Worm (Caenorhabditis elegans) whole organism, L4 larva: ENCODE measurements around the gene sca-1.

ENCODE experiments used
- D1046.2 ChIP-seq: fragments of 200-800 bp; sonication (Bioruptor generic); IDR thresholded peaks from 2 replicates; pipeline ENCODE4 v1.3.6; 2022; ENCODE audit warnings: missing genetic modification characterization, missing compliant biosample characterization
- F26F4.8 ChIP-seq: fragments of 200-800 bp; sonication (Bioruptor generic); conservative IDR thresholded peaks from 2 replicates; pipeline ENCODE4 v1.3.6; 2022; ENCODE audit warnings: missing genetic modification characterization, missing compliant biosample characterization
- F49E8.2 ChIP-seq: sonication (generic microtip); optimal IDR thresholded peaks from 2 replicates; lab custom pipeline; 2016; ENCODE audit warnings: missing compliant biosample characterization, mild to moderate bottlenecking, missing genetic modification characterization, borderline replicate concordance
- T26A8.4 ChIP-seq: fragments of 200-800 bp; sonication (Bioruptor generic); IDR thresholded peaks from 2 replicates; pipeline ENCODE4 v1.3.6; 2022; ENCODE audit warnings: missing genetic modification characterization, missing compliant biosample characterization
- Y5F2A.4 ChIP-seq: fragments of 200-800 bp; sonication (Bioruptor generic); optimal IDR thresholded peaks from 2 replicates; lab custom pipeline; 2018; ENCODE audit warnings: mild to moderate bottlenecking, missing genetic modification characterization, missing compliant biosample characterization
- Y75B8A.6 ChIP-seq: fragments of 200-800 bp; sonication (Bioruptor generic); IDR thresholded peaks from 2 replicates; pipeline ENCODE4 v1.3.6; 2022; ENCODE audit warnings: missing genetic modification reagents, missing genetic modification characterization, missing compliant biosample characterization
- ZK546.5 ChIP-seq, 2 experiments: sonication (generic microtip); optimal IDR thresholded peaks; 2 replicates each; lab custom pipeline; 2017; ENCODE audit warnings: missing biosample characterization in 2 of 2, missing genetic modification characterization in 2 of 2
- aha-1 ChIP-seq: fragments of 150-350 bp; peaks from one replicate; lab custom pipeline; 2014; ENCODE audit warnings: missing biosample characterization, missing genetic modification characterization
- arid-1 ChIP-seq: fragments of 200-800 bp; sonication (Bioruptor generic); conservative IDR thresholded peaks from 2 replicates; pipeline ENCODE4 v1.3.6; 2022; ENCODE audit warnings: missing genetic modification reagents, missing genetic modification characterization, missing compliant biosample characterization
- ctbp-1 ChIP-seq: fragments of 200-800 bp; sonication (Bioruptor generic); IDR thresholded peaks from 2 replicates; pipeline ENCODE4 v1.3.6; 2022; ENCODE audit warnings: missing genetic modification reagents, missing genetic modification characterization, missing compliant biosample characterization
- daf-19 ChIP-seq: fragments of 200-800 bp; sonication (Bioruptor generic); conservative IDR thresholded peaks from 2 replicates; pipeline ENCODE4 v1.3.6; 2022; ENCODE audit warnings: missing genetic modification characterization, missing compliant biosample characterization
- dmd-8 ChIP-seq: fragments of 200-800 bp; sonication (Bioruptor generic); IDR thresholded peaks from 2 replicates; pipeline ENCODE4 v1.3.6; 2022; ENCODE audit warnings: missing genetic modification characterization, missing compliant biosample characterization
- dpl-1 ChIP-seq: fragments of 150-350 bp; optimal IDR thresholded peaks from 2 replicates; lab custom pipeline; 2014; ENCODE audit warnings: missing biosample characterization, missing genetic modification reagents, missing genetic modification characterization
- duxl-1 ChIP-seq: sonication (generic microtip); optimal IDR thresholded peaks from 2 replicates; lab custom pipeline; 2016; ENCODE audit warnings: mild to moderate bottlenecking, missing genetic modification characterization, moderate library complexity, missing compliant biosample characterization; ENCODE audit not compliant: poor library complexity
- egl-27 ChIP-seq: sonication (generic microtip); optimal IDR thresholded peaks from 3 replicates; lab custom pipeline; 2017; ENCODE audit warnings: missing biosample characterization, missing genetic modification reagents, missing genetic modification characterization
- egl-43 ChIP-seq: fragments of 200-800 bp; sonication (Bioruptor generic); IDR thresholded peaks from 2 replicates; pipeline ENCODE4 v1.3.6; 2022; ENCODE audit warnings: missing genetic modification reagents, missing genetic modification characterization, missing compliant biosample characterization
- fos-1 ChIP-seq: fragments of 150-350 bp; optimal IDR thresholded peaks from 2 replicates; lab custom pipeline; 2014; ENCODE audit warnings: missing biosample characterization, missing genetic modification characterization
- hif-1 ChIP-seq, 2 experiments: sonication (generic microtip); optimal IDR thresholded peaks; 2 replicates each; lab custom pipeline; 2016 to 2017; ENCODE audit warnings: missing compliant biosample characterization in 2 of 2, missing genetic modification characterization in 2 of 2, missing genetic modification reagents in 2 of 2, missing genotype in 2 of 2, mild to moderate bottlenecking in 1 of 2
- hlh-11 ChIP-seq: fragments of 200-800 bp; sonication (Bioruptor generic); optimal IDR thresholded peaks from 2 replicates; lab custom pipeline; 2018; ENCODE audit warnings: mild to moderate bottlenecking, missing genetic modification characterization, missing compliant biosample characterization
- hmg-1.1 ChIP-seq: fragments of 200-800 bp; sonication (Bioruptor generic); IDR thresholded peaks from 2 replicates; pipeline ENCODE4 v1.3.6; 2022; ENCODE audit warnings: missing genetic modification reagents, missing genetic modification characterization, missing compliant biosample characterization
- lim-7 ChIP-seq: fragments of 200-800 bp; sonication (Bioruptor generic); IDR thresholded peaks from 2 replicates; pipeline ENCODE4 v1.3.6; 2022; ENCODE audit warnings: missing genetic modification characterization, missing compliant biosample characterization
- lin-1 ChIP-seq: fragments of 200-800 bp; sonication (Bioruptor generic); IDR thresholded peaks from 2 replicates; pipeline ENCODE4 v1.3.6; 2022; ENCODE audit warnings: missing genetic modification reagents, missing genetic modification characterization, missing compliant biosample characterization
- lin-38 ChIP-seq: fragments of 200-800 bp; sonication (Bioruptor generic); IDR thresholded peaks from 2 replicates; pipeline ENCODE4 v1.3.6; 2022; ENCODE audit warnings: missing genetic modification reagents, missing genetic modification characterization, missing compliant biosample characterization
- lir-3 ChIP-seq: sonication (generic microtip); optimal IDR thresholded peaks from 2 replicates; lab custom pipeline; 2016; ENCODE audit warnings: mild to moderate bottlenecking, missing genetic modification characterization, missing compliant biosample characterization
- madf-5 ChIP-seq, 2 experiments: fragments of 200-800 bp; sonication (Bioruptor generic); IDR thresholded peaks; 2 replicates each; pipeline ENCODE4 v1.3.6; 2022; ENCODE audit warnings: missing compliant biosample characterization in 2 of 2, missing genetic modification characterization in 2 of 2
- madf-9 ChIP-seq: fragments of 200-800 bp; sonication (Bioruptor generic); conservative IDR thresholded peaks from 2 replicates; pipeline ENCODE4 v1.3.6; 2022; ENCODE audit warnings: missing genetic modification reagents, missing genetic modification characterization, missing compliant biosample characterization
- mdl-1 ChIP-seq, 2 experiments: fragments of 150-350 bp in 1 of 2; sonication (generic microtip) in 1 of 2; optimal IDR thresholded peaks; 2 replicates each; lab custom pipeline; 2014 to 2017; ENCODE audit warnings: missing biosample characterization in 2 of 2, missing genetic modification characterization in 2 of 2
- mep-1 ChIP-seq: fragments of 150-350 bp; sonication (generic microtip); optimal IDR thresholded peaks from 3 replicates; lab custom pipeline; 2014; ENCODE audit warnings: missing biosample characterization, missing genetic modification characterization
- mes-2 ChIP-seq: sonication (generic microtip); optimal IDR thresholded peaks from 2 replicates; lab custom pipeline; 2016; ENCODE audit warnings: missing genotype, mild to moderate bottlenecking, missing genetic modification characterization, missing compliant biosample characterization; ENCODE audit not compliant: poor library complexity, severe bottlenecking
- mxl-2 ChIP-seq: fragments of 200-800 bp; sonication (Bioruptor generic); conservative IDR thresholded peaks from 2 replicates; pipeline ENCODE4 v1.3.6; 2022; ENCODE audit warnings: missing genetic modification reagents, missing genetic modification characterization, missing compliant biosample characterization
- mxl-3 ChIP-seq: fragments of 200-800 bp; sonication (Bioruptor generic); optimal IDR thresholded peaks from 2 replicates; lab custom pipeline; 2018; ENCODE audit warnings: mild to moderate bottlenecking, missing genetic modification characterization, missing compliant biosample characterization
- nhr-10 ChIP-seq: fragments of 150-350 bp; optimal IDR thresholded peaks from 2 replicates; lab custom pipeline; 2014; ENCODE audit warnings: missing biosample characterization, missing genetic modification characterization
- nhr-102 ChIP-seq: sonication (generic microtip); optimal IDR thresholded peaks from 2 replicates; lab custom pipeline; 2016; ENCODE audit warnings: mild to moderate bottlenecking, missing genetic modification characterization, moderate library complexity, missing compliant biosample characterization
- nhr-11 ChIP-seq: fragments of 150-350 bp; optimal IDR thresholded peaks from 2 replicates; lab custom pipeline; 2014; ENCODE audit warnings: missing biosample characterization, missing genetic modification characterization
- nhr-48 ChIP-seq: sonication (generic microtip); optimal IDR thresholded peaks from 2 replicates; lab custom pipeline; 2016; ENCODE audit warnings: mild to moderate bottlenecking, missing genetic modification characterization, missing compliant biosample characterization
- pha-4 ChIP-seq, 2 experiments: fragments of 150-350 bp in 1 of 2; fragments of 200-800 bp in 1 of 2; sonication (Bioruptor generic) in 1 of 2; IDR thresholded peaks in 1 of 2; optimal IDR thresholded peaks in 1 of 2; 2 replicates each; pipeline versions ENCODE4 v1.3.6 to Lab custom; 2014 to 2022; ENCODE audit warnings: missing genetic modification characterization in 2 of 2, missing genetic modification reagents in 2 of 2, missing biosample characterization in 1 of 2, missing compliant biosample characterization in 1 of 2
- rbr-2 ChIP-seq: sonication (generic microtip); optimal IDR thresholded peaks from 2 replicates; lab custom pipeline; 2016; ENCODE audit warnings: missing genotype, missing genetic modification characterization, missing compliant biosample characterization
- sdz-12 ChIP-seq: fragments of 200-800 bp; sonication (Bioruptor generic); optimal IDR thresholded peaks from 2 replicates; lab custom pipeline; 2018; ENCODE audit warnings: mild to moderate bottlenecking, missing genetic modification characterization, missing compliant biosample characterization
- set-16 ChIP-seq: fragments of 200-800 bp; sonication (Bioruptor generic); IDR thresholded peaks from 2 replicates; pipeline ENCODE4 v1.3.6; 2022; ENCODE audit warnings: missing genetic modification reagents, missing genetic modification characterization, missing compliant biosample characterization
- snpc-1.2 ChIP-seq: fragments of 200-800 bp; sonication (Bioruptor generic); IDR thresholded peaks from 2 replicates; pipeline ENCODE4 v1.3.6; 2022; ENCODE audit warnings: missing genetic modification reagents, missing genetic modification characterization, missing compliant biosample characterization
- snpc-4 ChIP-seq: fragments of 150-350 bp; optimal IDR thresholded peaks from 2 replicates; lab custom pipeline; 2014; ENCODE audit warnings: missing biosample characterization, missing genetic modification characterization
- spr-1 ChIP-seq: sonication (generic microtip); optimal IDR thresholded peaks from 2 replicates; lab custom pipeline; 2016; ENCODE audit warnings: mild to moderate bottlenecking, missing genetic modification characterization, missing compliant biosample characterization
- tag-97 ChIP-seq: fragments of 200-800 bp; sonication (Bioruptor generic); IDR thresholded peaks from 2 replicates; pipeline ENCODE4 v1.3.6; 2022; ENCODE audit warnings: missing genetic modification characterization, missing compliant biosample characterization
- zag-1 ChIP-seq: fragments of 150-350 bp; optimal IDR thresholded peaks from 2 replicates; lab custom pipeline; 2014; ENCODE audit warnings: missing biosample characterization, missing genetic modification characterization
- zfp-3 ChIP-seq: fragments of 200-800 bp; sonication (Bioruptor generic); conservative IDR thresholded peaks from 2 replicates; pipeline ENCODE4 v1.3.6; 2022; ENCODE audit warnings: missing genetic modification reagents, missing genetic modification characterization, missing compliant biosample characterization
- zip-2 ChIP-seq: fragments of 150-350 bp; optimal IDR thresholded peaks from 2 replicates; lab custom pipeline; 2014; ENCODE audit warnings: missing biosample characterization, missing genetic modification characterization
- ztf-11 ChIP-seq: fragments of 150-350 bp; optimal IDR thresholded peaks from 2 replicates; lab custom pipeline; 2014; ENCODE audit warnings: missing biosample characterization, missing genetic modification characterization
- ztf-7 ChIP-seq: fragments of 150-350 bp; optimal IDR thresholded peaks from 2 replicates; lab custom pipeline; 2014; ENCODE audit warnings: missing biosample characterization, missing genetic modification characterization

Gene sca-1

ce11 chrIII:10808802-10809201 is 7.8 kb downstream of the sca-1 start (continued):
- TF ChIP-seq zip-2 (tag; lab: Kevin White, UChicago) (no peak), zag-1 (tag; lab: Kevin White, UChicago) (no peak), snpc-4 (tag; lab: Kevin White, UChicago) (no peak), daf-19 (GFP tag; lab: Robert Waterston, UW) (no peak), egl-27 (tag; lab: Kevin White, UChicago) (no peak), madf-9 (no peak), fos-1 (tag; lab: Kevin White, UChicago) (no peak), Y5F2A.4 (GFP tag; lab: Kevin White, UChicago) (no peak), spr-1 (tag; lab: Kevin White, UChicago) (no peak)

- TF ChIP-seq sdz-12 (GFP tag; lab: Kevin White, UChicago) (no peak), dpl-1 (GFP tag; lab: Kevin White, UChicago) (peak; percentile 34), daf-19 (GFP tag; lab: Robert Waterston, UW) (no peak), F49E8.2 (no peak), snpc-1.2 (GFP tag; lab: Robert Waterston, UW) (no peak), F26F4.8 (GFP tag; lab: Robert Waterston, UW) (no peak), ctbp-1 (GFP tag; lab: Robert Waterston, UW) (0 out of 2 replicates have a peak, but pooled peaks have one; percentile 37), egl-43 (0 out of 2 replicates have a peak, but pooled peaks have one; percentile 7), lin-1 (no peak), lim-7 (GFP tag; lab: Robert Waterston, UW) (peak; percentile 61; the same call in 1 of the 2 replicates), set-16 (GFP tag; lab: Robert Waterston, UW) (peak; percentile 53), dmd-8 (0 out of 2 replicates have a peak, but pooled peaks have one; percentile 5), zfp-3 (GFP tag; lab: Robert Waterston, UW) (no peak), nhr-10 (no peak), ztf-7 (no peak), hmg-1.1 (GFP tag; lab: Robert Waterston, UW) (peak; percentile 64; the same call in 1 of the 2 replicates), mxl-2 (GFP tag; lab: Robert Waterston, UW) (no peak), mes-2 (peak; percentile 36), mep-1 (peak; percentile 19), nhr-102 (tag; lab: Kevin White, UChicago) (no peak), duxl-1 (tag; lab: Kevin White, UChicago) (no peak), D1046.2 (GFP tag; lab: Robert Waterston, UW) (0 out of 2 replicates have a peak, but pooled peaks have one; percentile 25), nhr-48 (tag; lab: Kevin White, UChicago) (no peak), nhr-11 (tag; lab: Kevin White, UChicago) (peak; percentile 27), rbr-2 (tag; lab: Kevin White, UChicago) (peak; percentile 34), lin-38 (GFP tag; lab: Robert Waterston, UW) (no peak; the same call in 1 of the 2 replicates), hlh-11 (tag; lab: Kevin White, UChicago) (peak; percentile 55), arid-1 (0 out of 2 replicates have a peak, but pooled peaks have one; percentile 14), madf-5 (GFP tag; IDR thresholded peaks at IDR 0.05; lab: Robert Waterston, UW) (no peak), hif-1 (tag; optimal IDR thresholded peaks at IDR 0.05; lab: Kevin White, UChicago) (peak in 1 of 2 experiments; percentile 20), Y75B8A.6 (no peak), lir-3 (no peak), mxl-3 (GFP tag; lab: Kevin White, UChicago) (peak; percentile 64), ZK546.5 (tag; optimal IDR thresholded peaks at IDR 0.05; lab: Kevin White, UChicago) (no peak), T26A8.4 (GFP tag; lab: Robert Waterston, UW) (no peak), aha-1 (tag; lab: Kevin White, UChicago) (peak; percentile 95), mdl-1 (tag; optimal IDR thresholded peaks at IDR 0.05; lab: Kevin White, UChicago) (no peak), ztf-11 (tag; lab: Kevin White, UChicago) (no peak), pha-4 (GFP tag; IDR thresholded peaks at IDR 0.05; lab: Robert Waterston, UW) (no peak; the same call in 1 of the 2 replicates), pha-4 (tag; optimal IDR thresholded peaks at IDR 0.05; lab: Kevin White, UChicago) (no peak), tag-97 (GFP tag; lab: Robert Waterston, UW) (no peak), madf-9 (no peak)
Measured at ce11 chrIII:10807956-10808355, 8.7 kb downstream of the sca-1 start.
